Fruit fly (Drosophila melanogaster): ENCODE measurements around the gene jim.
A peak's percentile ranks its signal among the peaks of the same experiment; 100 is the strongest.

The jim gene

dm6 chr3L:22826236-22826635 is 8.8 kb downstream of the jim start:
- TF ChIP-seq CG17806 (tag; optimal IDR thresholded peaks at IDR 0.05) (peak; percentile 9), Pif1B (GFP tag; optimal IDR thresholded peaks at IDR 0.05) (peak; percentile 4), rn (GFP tag; IDR thresholded peaks at IDR 0.05) (no peak), fd96Ca (GFP tag; IDR thresholded peaks at IDR 0.05) (no peak), gl (tag; optimal IDR thresholded peaks at IDR 0.05) (peak; percentile 20), D1 (tag; optimal IDR thresholded peaks at IDR 0.05) (peak; percentile 33), CG15710 (tag; optimal IDR thresholded peaks at IDR 0.05) (peak; percentile 3), CG12605 (GFP tag; IDR thresholded peaks at IDR 0.05) (no peak), CG13204 (GFP tag; optimal IDR thresholded peaks at IDR 0.05) (peak; percentile 33)

- peak; percentile 51 for TF ChIP-seq CG14655 (GFP tag; optimal IDR thresholded peaks at IDR 0.05)
- TF ChIP-seq CG8159 (tag; optimal IDR thresholded peaks at IDR 0.05), result no peak
- TF ChIP-seq Pif1A (GFP tag; optimal IDR thresholded peaks at IDR 0.05), result peak; percentile 55
- TF ChIP-seq CG34367 (tag; optimal IDR thresholded peaks at IDR 0.05), result no peak
- peak; percentile 72 for TF ChIP-seq fd96Ca (GFP tag; IDR thresholded peaks at IDR 0.05)
- peak; percentile 79 for TF ChIP-seq Ets98B (GFP tag; IDR thresholded peaks at IDR 0.05)
- TF ChIP-seq CG9948 (tag; optimal IDR thresholded peaks at IDR 0.05), result no peak
- peak; percentile 71; the same call in 2 of the 3 replicates for TF ChIP-seq CG4496 (GFP tag; IDR thresholded peaks at IDR 0.05)
- TF ChIP-seq CG13204 (GFP tag; optimal IDR thresholded peaks at IDR 0.05), result peak; percentile 75
- TF ChIP-seq CG10348 (GFP tag; IDR thresholded peaks at IDR 0.05), result no peak
- TF ChIP-seq CG32121 (GFP tag; IDR thresholded peaks at IDR 0.05), result no peak; the same call in none of the 2 replicates
- peak; percentile 7 for TF ChIP-seq Snoo (tag; optimal IDR thresholded peaks at IDR 0.05)
- TF ChIP-seq D1 (tag; optimal IDR thresholded peaks at IDR 0.05), result no peak
- TF ChIP-seq EcR (GFP tag; optimal IDR thresholded peaks at IDR 0.05), result peak; percentile 62
- TF ChIP-seq CG8301 (tag; optimal IDR thresholded peaks at IDR 0.05), result peak; percentile 8
- TF ChIP-seq CG17806 (tag; optimal IDR thresholded peaks at IDR 0.05), result no peak
- TF ChIP-seq Pif1B (GFP tag; optimal IDR thresholded peaks at IDR 0.05), result peak; percentile 56
- peak; percentile 61 for TF ChIP-seq gl (tag; optimal IDR thresholded peaks at IDR 0.05)
- TF ChIP-seq CG15710 (tag; optimal IDR thresholded peaks at IDR 0.05), result peak; percentile 3
- peak; percentile 81 for TF ChIP-seq CG12605 (GFP tag; IDR thresholded peaks at IDR 0.05)
- TF ChIP-seq rn (GFP tag; IDR thresholded peaks at IDR 0.05), result no peak
These were observed 10.3 kb downstream of the jim start for dm6 chr3L:22824668-22825192.

dm6 chr3L:22823230-22823629 is 11.8 kb downstream of the jim start:
- TF ChIP-seq CG34367 (tag; optimal IDR thresholded peaks at IDR 0.05) (no peak), CG8301 (tag; optimal IDR thresholded peaks at IDR 0.05) (no peak), CG15710 (tag; optimal IDR thresholded peaks at IDR 0.05) (no peak), CG17806 (tag; optimal IDR thresholded peaks at IDR 0.05) (no peak), EcR (GFP tag; optimal IDR thresholded peaks at IDR 0.05) (no peak), CG4496 (GFP tag; IDR thresholded peaks at IDR 0.05) (peak; percentile 41; the same call in 2 of the 3 replicates), CG32121 (GFP tag; IDR thresholded peaks at IDR 0.05) (peak; percentile 65), Ets98B (GFP tag; IDR thresholded peaks at IDR 0.05) (peak; percentile 29; the same call in 1 of the 2 replicates)

- peak; percentile 24; the same call in 1 of the 2 replicates for TF ChIP-seq CG10348 (GFP tag; IDR thresholded peaks at IDR 0.05)
- peak; percentile 88 for TF ChIP-seq rn (GFP tag; IDR thresholded peaks at IDR 0.05)
- peak; percentile 96 for TF ChIP-seq CG32121 (GFP tag; IDR thresholded peaks at IDR 0.05)
- peak; percentile 95 for TF ChIP-seq Ets98B (GFP tag; IDR thresholded peaks at IDR 0.05)
- peak; percentile 83 for TF ChIP-seq CG8301 (tag; optimal IDR thresholded peaks at IDR 0.05)
- TF ChIP-seq CG34367 (tag; optimal IDR thresholded peaks at IDR 0.05), result peak; percentile 84
- peak; percentile 72 for TF ChIP-seq EcR (GFP tag; optimal IDR thresholded peaks at IDR 0.05)
- peak; percentile 87 for TF ChIP-seq Pif1A (GFP tag; optimal IDR thresholded peaks at IDR 0.05)
- TF ChIP-seq CG4496 (GFP tag; IDR thresholded peaks at IDR 0.05), result peak; percentile 98
- TF ChIP-seq CG17806 (tag; optimal IDR thresholded peaks at IDR 0.05), result peak; percentile 68
- peak; percentile 98 for TF ChIP-seq CG12605 (GFP tag; IDR thresholded peaks at IDR 0.05)
- peak; percentile 97 for TF ChIP-seq gl (tag; optimal IDR thresholded peaks at IDR 0.05)
- TF ChIP-seq CG14655 (GFP tag; optimal IDR thresholded peaks at IDR 0.05), result peak; percentile 85
- TF ChIP-seq Pif1B (GFP tag; optimal IDR thresholded peaks at IDR 0.05), result peak; percentile 76
- peak; percentile 94 for TF ChIP-seq fd96Ca (GFP tag; IDR thresholded peaks at IDR 0.05)
- TF ChIP-seq CG8159 (tag; optimal IDR thresholded peaks at IDR 0.05), result peak; percentile 82
- TF ChIP-seq CG13204 (GFP tag; optimal IDR thresholded peaks at IDR 0.05), result peak; percentile 97
- TF ChIP-seq Snoo (tag; optimal IDR thresholded peaks at IDR 0.05), result peak; percentile 87
- TF ChIP-seq CG15710 (tag; optimal IDR thresholded peaks at IDR 0.05), result peak; percentile 84
- TF ChIP-seq CG9948 (tag; optimal IDR thresholded peaks at IDR 0.05), result peak; percentile 77
- TF ChIP-seq D1 (tag; optimal IDR thresholded peaks at IDR 0.05), result peak; percentile 77
These were observed 12.3 kb downstream of the jim start for dm6 chr3L:22822544-22823175.

- TF ChIP-seq fd96Ca (GFP tag; IDR thresholded peaks at IDR 0.05) (no peak), CG12605 (GFP tag; IDR thresholded peaks at IDR 0.05) (peak; percentile 34; the same call in 1 of the 2 replicates), CG8159 (tag; optimal IDR thresholded peaks at IDR 0.05) (no peak), CG4496 (GFP tag; IDR thresholded peaks at IDR 0.05) (0 out of 3 replicates have a peak, but pooled peaks have one; percentile 29)
These were observed 13.6 kb downstream of the jim start for dm6 chr3L:22821377-22821776.

- TF ChIP-seq CG32121 (GFP tag; IDR thresholded peaks at IDR 0.05) (peak; percentile 15; the same call in 1 of the 2 replicates), gl (tag; optimal IDR thresholded peaks at IDR 0.05) (peak; percentile 2), CG14655 (GFP tag; optimal IDR thresholded peaks at IDR 0.05) (no peak), CG4496 (GFP tag; IDR thresholded peaks at IDR 0.05) (peak; percentile 25; the same call in 1 of the 3 replicates), CG8159 (tag; optimal IDR thresholded peaks at IDR 0.05) (no peak), CG15710 (tag; optimal IDR thresholded peaks at IDR 0.05) (no peak), CG17806 (tag; optimal IDR thresholded peaks at IDR 0.05) (no peak), fd96Ca (GFP tag; IDR thresholded peaks at IDR 0.05) (0 out of 3 replicates have a peak, but pooled peaks have one; percentile 28), CG13204 (GFP tag; optimal IDR thresholded peaks at IDR 0.05) (peak; percentile 81), EcR (GFP tag; optimal IDR thresholded peaks at IDR 0.05) (peak; percentile 91), rn (GFP tag; IDR thresholded peaks at IDR 0.05) (no peak)
These were observed 14.8 kb downstream of the jim start for dm6 chr3L:22820190-22820589.
